Worm (Caenorhabditis elegans): ENCODE results near the gene vha-13.

vha-13 gene

DNA sequence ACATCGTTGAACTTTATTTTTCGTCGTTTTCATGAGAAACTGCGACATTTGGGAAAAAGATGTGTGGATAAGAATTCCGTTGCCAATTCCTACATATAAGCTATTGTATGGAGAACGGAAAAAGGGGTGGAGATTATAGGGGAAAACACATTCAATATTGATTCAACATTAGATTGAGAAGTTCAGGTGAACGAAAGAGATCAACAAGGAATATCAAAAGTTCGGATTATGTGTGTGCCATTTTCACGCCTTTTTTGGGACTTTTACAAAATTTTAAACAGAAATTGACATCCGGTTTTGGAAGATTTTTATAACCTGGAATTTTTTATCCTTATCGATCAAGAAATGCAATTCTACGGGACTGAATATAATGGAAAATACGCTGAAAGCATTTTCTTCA, 23.7 kb upstream of the vha-13 start, which contains the start of gene F47B8.5:
Gene F47B8.5, minus strand, starts transcription at position 101 of the 400 bp plus-strand sequence.
- TF ChIP-seq F13C5.2 (tag; optimal IDR thresholded peaks at IDR 0.05) (no peak), sea-1 (GFP tag; conservative IDR thresholded peaks at IDR 0.05) (no peak), ceh-36 (tag; optimal IDR thresholded peaks at IDR 0.05) (no peak)

ce11 chrV:14328806-14329205, 22.7 kb upstream of the vha-13 start, which contains the start of gene pepm-1:
Gene pepm-1, plus strand, starts transcription at chrV:14329106.
- TF ChIP-seq hnd-1 (tag; optimal IDR thresholded peaks at IDR 0.05) (no peak), pes-1 (GFP tag; IDR thresholded peaks at IDR 0.05) (no peak), sea-1 (GFP tag; conservative IDR thresholded peaks at IDR 0.05) (no peak), hmg-4 (GFP tag; optimal IDR thresholded peaks at IDR 0.05) (no peak), tbx-11 (GFP tag; IDR thresholded peaks at IDR 0.05) (no peak), B0310.2 (tag; optimal IDR thresholded peaks at IDR 0.05) (no peak), ets-7 (tag; optimal IDR thresholded peaks at IDR 0.05) (no peak), scrt-1 (GFP tag; IDR thresholded peaks at IDR 0.05) (no peak), hmbx-1 (tag; optimal IDR thresholded peaks at IDR 0.05) (no peak), tbx-37 (GFP tag; conservative IDR thresholded peaks at IDR 0.05) (no peak), tra-4 (tag; optimal IDR thresholded peaks at IDR 0.05) (no peak), ama-1 (optimal IDR thresholded peaks at IDR 0.05) (no peak), ceh-13 (GFP tag; optimal IDR thresholded peaks at IDR 0.05) (no peak), aly-1 (tag; optimal IDR thresholded peaks at IDR 0.05) (no peak), F13C5.2 (tag; optimal IDR thresholded peaks at IDR 0.05) (no peak), ceh-36 (tag; optimal IDR thresholded peaks at IDR 0.05) (no peak), flt-1 (GFP tag; IDR thresholded peaks at IDR 0.05) (no peak)

- no peak for TF ChIP-seq hnd-1 (tag; optimal IDR thresholded peaks at IDR 0.05)
- no peak for TF ChIP-seq ama-1 (optimal IDR thresholded peaks at IDR 0.05)
- no peak for TF ChIP-seq hmbx-1 (tag; optimal IDR thresholded peaks at IDR 0.05)
- TF ChIP-seq pes-1 (GFP tag; IDR thresholded peaks at IDR 0.05) = no peak
- TF ChIP-seq B0310.2 (tag; optimal IDR thresholded peaks at IDR 0.05) = no peak
- TF ChIP-seq ets-7 (tag; optimal IDR thresholded peaks at IDR 0.05) = no peak
Observed at ce11 chrV:14331477-14331876, 20.0 kb upstream of the vha-13 start, which contains the start of gene F47B8.8. Gene F47B8.8, plus strand, starts transcription at chrV:14331733.

- no peak for TF ChIP-seq scrt-1 (GFP tag; IDR thresholded peaks at IDR 0.05)
- TF ChIP-seq ets-7 (tag; optimal IDR thresholded peaks at IDR 0.05) = no peak
- TF ChIP-seq ceh-13 (GFP tag; optimal IDR thresholded peaks at IDR 0.05) = no peak
- TF ChIP-seq aly-1 (tag; optimal IDR thresholded peaks at IDR 0.05) = no peak
- TF ChIP-seq tbx-37 (GFP tag; conservative IDR thresholded peaks at IDR 0.05) = no peak
- TF ChIP-seq flt-1 (GFP tag; IDR thresholded peaks at IDR 0.05) = no peak
- TF ChIP-seq tbx-11 (GFP tag; IDR thresholded peaks at IDR 0.05) = no peak
- no peak for TF ChIP-seq ama-1 (optimal IDR thresholded peaks at IDR 0.05)
- no peak for TF ChIP-seq hnd-1 (tag; optimal IDR thresholded peaks at IDR 0.05)
- TF ChIP-seq F13C5.2 (tag; optimal IDR thresholded peaks at IDR 0.05) = no peak
- no peak for TF ChIP-seq hmg-4 (GFP tag; optimal IDR thresholded peaks at IDR 0.05)
- TF ChIP-seq B0310.2 (tag; optimal IDR thresholded peaks at IDR 0.05) = no peak
- no peak for TF ChIP-seq pes-1 (GFP tag; IDR thresholded peaks at IDR 0.05)
- TF ChIP-seq tra-4 (tag; optimal IDR thresholded peaks at IDR 0.05) = no peak
Observed at ce11 chrV:14333116-14333515, 18.4 kb upstream of the vha-13 start, which contains the start of gene srm-4. Gene srm-4, plus strand, starts transcription at chrV:14333416.

DNA sequence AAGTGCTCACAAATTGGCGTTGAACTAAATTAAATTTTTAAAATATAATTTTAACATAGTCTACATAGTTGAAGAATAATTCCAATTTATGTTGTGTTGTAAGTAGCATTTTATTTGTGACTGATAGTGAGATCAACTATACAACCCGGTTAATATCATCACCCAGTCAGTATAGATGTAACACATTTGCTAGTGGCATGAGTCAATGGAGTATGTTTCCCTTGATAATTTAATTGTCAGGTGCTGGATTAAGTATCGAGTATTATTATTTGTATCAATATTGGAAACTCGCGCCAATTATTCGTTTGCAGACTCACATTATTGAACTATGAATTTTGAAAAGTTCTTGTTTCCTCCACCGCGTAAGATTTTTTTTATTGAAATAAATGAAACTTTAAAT, 16.6 kb upstream of the vha-13 start, which contains the start of gene srm-5:
Gene srm-5, plus strand, starts transcription at position 301 of the 400 bp plus-strand sequence.
- TF ChIP-seq hmbx-1 (tag; optimal IDR thresholded peaks at IDR 0.05) = no peak

ce11 chrV:14336655-14337054, 14.9 kb upstream of the vha-13 start, which contains the start of gene srm-6:
Gene srm-6, plus strand, starts transcription at chrV:14336955.
- TF ChIP-seq hmg-4 (GFP tag; optimal IDR thresholded peaks at IDR 0.05) (no peak), tbx-11 (GFP tag; IDR thresholded peaks at IDR 0.05) (no peak), ceh-36 (tag; optimal IDR thresholded peaks at IDR 0.05) (no peak), ama-1 (optimal IDR thresholded peaks at IDR 0.05) (no peak), tra-4 (tag; optimal IDR thresholded peaks at IDR 0.05) (no peak), F13C5.2 (tag; optimal IDR thresholded peaks at IDR 0.05) (no peak), hmbx-1 (tag; optimal IDR thresholded peaks at IDR 0.05) (no peak), pes-1 (GFP tag; IDR thresholded peaks at IDR 0.05) (no peak), ceh-13 (GFP tag; optimal IDR thresholded peaks at IDR 0.05) (no peak), flt-1 (GFP tag; IDR thresholded peaks at IDR 0.05) (no peak), scrt-1 (GFP tag; IDR thresholded peaks at IDR 0.05) (no peak), tbx-37 (GFP tag; conservative IDR thresholded peaks at IDR 0.05) (no peak)

DNA sequence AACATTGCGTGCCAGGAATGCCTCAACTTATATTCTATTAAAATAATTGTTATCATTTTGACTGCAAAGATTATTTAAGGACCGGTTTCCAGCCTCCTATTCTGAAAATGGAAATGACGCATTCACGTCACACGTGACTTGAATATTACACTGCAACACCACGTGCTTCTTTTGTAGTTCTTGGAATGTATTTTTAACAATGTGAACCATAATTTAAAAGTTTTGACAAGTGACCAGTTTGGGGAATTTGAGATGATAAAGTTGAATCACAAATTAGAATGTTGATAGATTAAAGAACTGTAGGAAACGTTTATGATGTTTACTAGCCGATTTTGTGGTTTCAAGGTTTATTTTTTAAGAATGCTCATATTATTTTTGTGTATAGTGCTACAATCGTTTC, 9.8 kb upstream of the vha-13 start, which contains the start of gene F47B8.10:
Gene F47B8.10, plus strand, starts transcription at position 301 of the 400 bp plus-strand sequence.
- no peak for TF ChIP-seq hmg-4 (GFP tag; optimal IDR thresholded peaks at IDR 0.05)
- TF ChIP-seq sea-1 (GFP tag; conservative IDR thresholded peaks at IDR 0.05) = no peak
- TF ChIP-seq flt-1 (GFP tag; IDR thresholded peaks at IDR 0.05) = no peak
- no peak for TF ChIP-seq pes-1 (GFP tag; IDR thresholded peaks at IDR 0.05)
- TF ChIP-seq scrt-1 (GFP tag; IDR thresholded peaks at IDR 0.05) = no peak

DNA sequence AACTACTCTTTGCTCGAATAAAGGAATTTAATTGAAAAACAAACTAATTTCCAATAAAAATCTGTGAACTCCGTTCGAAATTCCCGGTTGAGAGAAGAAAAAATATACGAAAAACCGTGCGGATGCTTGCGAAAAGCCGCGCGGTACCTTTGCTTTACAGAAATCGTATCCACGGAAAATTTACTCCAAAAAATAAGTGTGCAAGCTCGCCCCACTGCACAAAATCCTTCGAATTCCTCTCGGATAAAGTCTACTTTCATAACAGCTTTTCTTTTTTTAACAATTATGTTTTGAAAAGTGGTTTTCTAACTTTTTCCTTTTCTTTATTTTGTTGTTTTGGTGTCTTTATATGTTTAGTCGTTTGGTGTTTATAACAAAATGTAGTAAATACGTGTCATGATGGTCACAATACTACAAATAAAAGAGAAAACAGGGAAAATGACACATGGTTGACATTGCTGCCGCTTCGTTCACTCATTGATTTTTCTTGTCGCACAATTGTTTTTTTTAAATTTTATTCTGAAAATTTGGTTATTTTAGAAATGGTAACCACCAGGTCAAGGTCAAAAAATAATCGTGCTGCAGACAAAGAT, 4.2 kb upstream of the vha-13 start, which contains the start of gene cept-2:
Gene cept-2, plus strand, starts transcription at position 533 of the 593 bp plus-strand sequence.
- TF ChIP-seq tbx-37 (GFP tag; conservative IDR thresholded peaks at IDR 0.05) (peak; percentile 19; the same call in 1 of the 2 replicates), ets-7 (tag; optimal IDR thresholded peaks at IDR 0.05) (peak; percentile 28), F13C5.2 (tag; optimal IDR thresholded peaks at IDR 0.05) (peak; percentile 75), hmbx-1 (tag; optimal IDR thresholded peaks at IDR 0.05) (no peak)

Data from whole organism, early embryonic.